Fruit fly (Drosophila melanogaster): ENCODE results near the gene CG12483.

CG12483 gene

dm6 chr3L:94062-94461 lies 4.1 kb downstream of the CG12483 start (continued):
- TF ChIP-seq CG6276 (GFP tag; optimal IDR thresholded peaks at IDR 0.05) (peak; percentile 43), acj6 (GFP tag; optimal IDR thresholded peaks at IDR 0.05) (peak; percentile 34), Sox15 (GFP tag; optimal IDR thresholded peaks at IDR 0.05) (peak; percentile 21), pdm3 (GFP tag; optimal IDR thresholded peaks at IDR 0.05) (peak; percentile 67), vri (GFP tag; optimal IDR thresholded peaks at IDR 0.05) (peak; percentile 20), fkh (GFP tag; optimal IDR thresholded peaks at IDR 0.05) (no peak), CG31627 (GFP tag; optimal IDR thresholded peaks at IDR 0.05) (peak; percentile 25), Ets21C (GFP tag; optimal IDR thresholded peaks at IDR 0.05) (no peak)

dm6 chr3L:93562-93961 lies 4.6 kb downstream of the CG12483 start:
- TF ChIP-seq CG9139 (GFP tag; optimal IDR thresholded peaks at IDR 0.05) (no peak), CG15336 (GFP tag; IDR thresholded peaks at IDR 0.05) (no peak), Sox15 (GFP tag; optimal IDR thresholded peaks at IDR 0.05) (no peak), lz (GFP tag; optimal IDR thresholded peaks at IDR 0.05) (no peak), CG3919 (GFP tag; optimal IDR thresholded peaks at IDR 0.05) (no peak), fkh (GFP tag; optimal IDR thresholded peaks at IDR 0.05) (no peak), CG11294 (GFP tag; IDR thresholded peaks at IDR 0.05) (no peak)

- TF ChIP-seq fd85E (GFP tag; optimal IDR thresholded peaks at IDR 0.05) (no peak), CG31627 (GFP tag; optimal IDR thresholded peaks at IDR 0.05) (no peak), fkh (GFP tag; optimal IDR thresholded peaks at IDR 0.05) (peak; percentile 34), salr (GFP tag; optimal IDR thresholded peaks at IDR 0.05) (no peak), CG8632 (GFP tag; optimal IDR thresholded peaks at IDR 0.05) (no peak), Hr39 (GFP tag; optimal IDR thresholded peaks at IDR 0.05) (no peak), vri (GFP tag; optimal IDR thresholded peaks at IDR 0.05) (peak; percentile 90), CG4318 (GFP tag; optimal IDR thresholded peaks at IDR 0.05) (no peak), dsx (GFP tag; optimal IDR thresholded peaks at IDR 0.05; ENCODE audit: poor library complexity, severe bottlenecking) (no peak), Hr4 (GFP tag; optimal IDR thresholded peaks at IDR 0.05) (no peak), spab (GFP tag; optimal IDR thresholded peaks at IDR 0.05) (no peak)
Observed at dm6 chr3L:91933-92332, 6.2 kb downstream of the CG12483 start.

- TF ChIP-seq CG3032 (tag; optimal IDR thresholded peaks at IDR 0.05) = no peak
- peak; percentile 22 for TF ChIP-seq Hr4 (GFP tag; optimal IDR thresholded peaks at IDR 0.05)
- no peak for TF ChIP-seq acj6 (GFP tag; optimal IDR thresholded peaks at IDR 0.05)
- peak; percentile 8 for TF ChIP-seq CG6276 (GFP tag; optimal IDR thresholded peaks at IDR 0.05)
- TF ChIP-seq vri (GFP tag; optimal IDR thresholded peaks at IDR 0.05) = no peak
- TF ChIP-seq achi (GFP tag; optimal IDR thresholded peaks at IDR 0.05) = no peak
- peak; percentile 53 for TF ChIP-seq CG32006 (GFP tag; optimal IDR thresholded peaks at IDR 0.05)
- peak; percentile 12 for TF ChIP-seq pdm3 (GFP tag; optimal IDR thresholded peaks at IDR 0.05)
- TF ChIP-seq Hr38 (GFP tag; optimal IDR thresholded peaks at IDR 0.05) = no peak
- no peak for TF ChIP-seq CG6163 (GFP tag; IDR thresholded peaks at IDR 0.05)
- no peak for TF ChIP-seq CG1621 (tag; optimal IDR thresholded peaks at IDR 0.05)
- TF ChIP-seq Sox14 (GFP tag; optimal IDR thresholded peaks at IDR 0.05) = no peak
- 0 out of 2 replicates have a peak, but pooled peaks have one; percentile 15 for TF ChIP-seq CG15336 (GFP tag; IDR thresholded peaks at IDR 0.05)
- TF ChIP-seq Ets96B (tag; optimal IDR thresholded peaks at IDR 0.05) = no peak
- TF ChIP-seq CG11762 (GFP tag; optimal IDR thresholded peaks at IDR 0.05; ENCODE audit: insufficient read depth) = no peak
Observed at dm6 chr3L:90885-91284, 7.3 kb downstream of the CG12483 start.

dm6 chr3L:86937-87336 lies 11.2 kb downstream of the CG12483 start:
- TF ChIP-seq svp (GFP tag) (peak; percentile 68), CG11294 (GFP tag; IDR thresholded peaks at IDR 0.05) (no peak)

dm6 chr3L:85204-85811 lies 12.9 kb downstream of the CG12483 start:
- TF ChIP-seq CG8119 (GFP tag; IDR thresholded peaks at IDR 0.05) = no peak
- TF ChIP-seq Eip93F (GFP tag; optimal IDR thresholded peaks at IDR 0.05) = peak; percentile 40
- no peak for TF ChIP-seq Ets21C (GFP tag; optimal IDR thresholded peaks at IDR 0.05)
- TF ChIP-seq esn (GFP tag; optimal IDR thresholded peaks at IDR 0.05) = no peak
- TF ChIP-seq CG32006 (GFP tag; optimal IDR thresholded peaks at IDR 0.05) = no peak
- no peak for TF ChIP-seq dsx (GFP tag; optimal IDR thresholded peaks at IDR 0.05; ENCODE audit: poor library complexity, severe bottlenecking)
- no peak for TF ChIP-seq CG15336 (GFP tag; IDR thresholded peaks at IDR 0.05)
- TF ChIP-seq CG10669 (GFP tag; optimal IDR thresholded peaks at IDR 0.05) = peak; percentile 60
- peak; percentile 27 for TF ChIP-seq Sox102F (GFP tag; optimal IDR thresholded peaks at IDR 0.05)
- TF ChIP-seq Eip75B (GFP tag; optimal IDR thresholded peaks at IDR 0.05) = no peak
- TF ChIP-seq Met (GFP tag; optimal IDR thresholded peaks at IDR 0.05) = peak; percentile 24
- no peak for TF ChIP-seq fd85E (GFP tag; optimal IDR thresholded peaks at IDR 0.05)
- TF ChIP-seq CG11762 (GFP tag; optimal IDR thresholded peaks at IDR 0.05; ENCODE audit: insufficient read depth) = no peak
- peak; percentile 75 for TF ChIP-seq Eip78C (GFP tag)
- TF ChIP-seq CG3032 (tag; optimal IDR thresholded peaks at IDR 0.05) = peak; percentile 34
- TF ChIP-seq lz (GFP tag; optimal IDR thresholded peaks at IDR 0.05) = no peak
- no peak for TF ChIP-seq dac (GFP tag; optimal IDR thresholded peaks at IDR 0.05)
